Worm (Caenorhabditis elegans) whole organism, young adult: Measurements from ENCODE around the gene srbc-63.
A peak's percentile ranks its signal among the peaks of the same experiment; 100 is the strongest.

Experiments used
- B0261.1 ChIP-seq: sonication (generic microtip); optimal IDR thresholded peaks from 2 replicates; lab custom pipeline; 2016; ENCODE audit warnings: mild to moderate bottlenecking, missing genetic modification characterization, moderate library complexity, missing compliant biosample characterization
- B0336.3 ChIP-seq: fragments of 200-800 bp; sonication (Bioruptor generic); IDR thresholded peaks from 2 replicates; pipeline ENCODE4 v1.3.6; 2022; ENCODE audit warnings: missing genetic modification characterization, missing compliant biosample characterization
- C06A6.2 ChIP-seq: fragments of 200-800 bp; sonication (Bioruptor generic); conservative IDR thresholded peaks from 2 replicates; pipeline ENCODE4 v1.3.6; 2022; ENCODE audit warnings: missing genetic modification characterization, missing compliant biosample characterization
- D2030.7 ChIP-seq: fragments of 200-800 bp; sonication (Bioruptor generic); IDR thresholded peaks from 2 replicates; pipeline ENCODE4 v1.3.6; 2022; ENCODE audit warnings: missing genetic modification reagents, missing genetic modification characterization, missing compliant biosample characterization
- F23B12.7 ChIP-seq: sonication (generic microtip); optimal IDR thresholded peaks from 2 replicates; lab custom pipeline; 2017; ENCODE audit warnings: missing genetic modification characterization, mild to moderate bottlenecking, missing compliant biosample characterization, antibody characterized with exemption, moderate library complexity; ENCODE audit not compliant: insufficient read depth
- F33H1.4 ChIP-seq: fragments of 200-800 bp; sonication (Bioruptor generic); IDR thresholded peaks from 2 replicates; pipeline ENCODE4 v1.3.6; 2022; ENCODE audit warnings: missing genetic modification reagents, missing genetic modification characterization, missing compliant biosample characterization
- F37B4.10 ChIP-seq: fragments of 200-800 bp; sonication (Bioruptor generic); IDR thresholded peaks from 2 replicates; pipeline ENCODE4 v1.3.6; 2022; ENCODE audit warnings: missing genetic modification characterization, missing compliant biosample characterization
- F52B5.7 ChIP-seq: sonication (generic microtip); optimal IDR thresholded peaks from 2 replicates; lab custom pipeline; 2016; ENCODE audit warnings: mild to moderate bottlenecking, missing genetic modification characterization, missing compliant biosample characterization
- F57A8.1 ChIP-seq: fragments of 200-800 bp; sonication (Bioruptor generic); optimal IDR thresholded peaks from 2 replicates; lab custom pipeline; 2018; ENCODE audit warnings: mild to moderate bottlenecking, missing genetic modification characterization, moderate library complexity, missing compliant biosample characterization
- Y56A3A.18 ChIP-seq: fragments of 200-800 bp; sonication (Bioruptor generic); IDR thresholded peaks from 2 replicates; pipeline ENCODE4 v1.3.6; 2022; ENCODE audit warnings: missing genetic modification reagents, missing genetic modification characterization, missing compliant biosample characterization
- ZK185.1 ChIP-seq: sonication (generic microtip); optimal IDR thresholded peaks from 2 replicates; lab custom pipeline; 2016; ENCODE audit warnings: mild to moderate bottlenecking, missing genetic modification characterization, missing compliant biosample characterization; ENCODE audit not compliant: poor library complexity, severe bottlenecking
- akir-1 ChIP-seq: fragments of 200-800 bp; sonication (Bioruptor generic); optimal IDR thresholded peaks from 2 replicates; lab custom pipeline; 2018; ENCODE audit warnings: mild to moderate bottlenecking, missing genetic modification characterization, moderate library complexity, missing compliant biosample characterization
- ama-1 ChIP-seq, 3 experiments: fragments of 150-350 bp in 1 of 3; sonication (generic microtip) in 2 of 3; optimal IDR thresholded peaks; 2 replicates each; lab custom pipeline; 2014 to 2018; ENCODE audit warnings: missing biosample characterization in 2 of 3, missing genetic modification characterization in 2 of 3, missing genetic modification reagents in 2 of 3
- aptf-2 ChIP-seq: fragments of 200-800 bp; sonication (Bioruptor generic); conservative IDR thresholded peaks from 2 replicates; pipeline ENCODE4 v1.3.6; 2022; ENCODE audit warnings: missing genetic modification reagents, missing genetic modification characterization, missing compliant biosample characterization
- attf-3 ChIP-seq: fragments of 200-800 bp; sonication (Bioruptor generic); conservative IDR thresholded peaks from 2 replicates; pipeline ENCODE4 v1.3.6; 2022; ENCODE audit warnings: missing genetic modification reagents, missing genetic modification characterization, missing compliant biosample characterization
- attf-5 ChIP-seq: fragments of 200-800 bp; sonication (Bioruptor generic); optimal IDR thresholded peaks from 2 replicates; lab custom pipeline; 2018; ENCODE audit warnings: mild to moderate bottlenecking, missing genetic modification characterization, missing compliant biosample characterization
- bed-1 ChIP-seq: fragments of 200-800 bp; sonication (Bioruptor generic); IDR thresholded peaks from 2 replicates; pipeline ENCODE4 v1.3.6; 2022; ENCODE audit warnings: missing genetic modification reagents, missing genetic modification characterization, missing compliant biosample characterization
- ceh-40 ChIP-seq: fragments of 200-800 bp; sonication (Bioruptor generic); IDR thresholded peaks from 2 replicates; pipeline ENCODE4 v1.3.6; 2022; ENCODE audit warnings: missing genetic modification characterization, missing compliant biosample characterization
- ceh-91 ChIP-seq: fragments of 200-800 bp; sonication (Bioruptor generic); IDR thresholded peaks from 2 replicates; pipeline ENCODE4 v1.3.6; 2022; ENCODE audit warnings: missing genetic modification reagents, missing genetic modification characterization, missing compliant biosample characterization
- dox-1 ChIP-seq: fragments of 200-800 bp; sonication (Bioruptor generic); IDR thresholded peaks from 2 replicates; pipeline ENCODE4 v1.3.6; 2022; ENCODE audit warnings: missing genetic modification reagents, missing genetic modification characterization, missing compliant biosample characterization
- dpl-1 ChIP-seq: fragments of 150-350 bp; optimal IDR thresholded peaks from 2 replicates; lab custom pipeline; 2014; ENCODE audit warnings: missing biosample characterization, missing genetic modification reagents, missing genetic modification characterization
- egl-44 ChIP-seq: fragments of 200-800 bp; sonication (Bioruptor generic); IDR thresholded peaks from 2 replicates; pipeline ENCODE4 v1.3.6; 2022; ENCODE audit warnings: missing genetic modification reagents, missing genetic modification characterization, missing compliant biosample characterization
- gei-17 ChIP-seq: fragments of 200-800 bp; sonication (Bioruptor generic); optimal IDR thresholded peaks from 2 replicates; lab custom pipeline; 2018; ENCODE audit warnings: mild to moderate bottlenecking, missing genetic modification characterization, missing compliant biosample characterization
- hrde-1 ChIP-seq: sonication (generic microtip); optimal IDR thresholded peaks from 2 replicates; lab custom pipeline; 2016; ENCODE audit warnings: missing genetic modification characterization, mild to moderate bottlenecking, missing compliant biosample characterization, moderate library complexity, missing genotype, missing genetic modification reagents, borderline replicate concordance
- hsf-1 ChIP-seq: fragments of 200-800 bp; sonication (Bioruptor generic); IDR thresholded peaks from 2 replicates; pipeline ENCODE4 v1.3.6; 2022; ENCODE audit warnings: missing genetic modification reagents, missing genetic modification characterization, missing compliant biosample characterization
- lag-1 ChIP-seq: fragments of 200-800 bp; sonication (Bioruptor generic); IDR thresholded peaks from 2 replicates; pipeline ENCODE4 v1.3.6; 2022; ENCODE audit warnings: missing genetic modification reagents, missing genetic modification characterization, missing compliant biosample characterization
- let-526 ChIP-seq: fragments of 200-800 bp; sonication (Bioruptor generic); IDR thresholded peaks from 2 replicates; pipeline ENCODE4 v1.3.6; 2022; ENCODE audit warnings: missing genetic modification reagents, missing genetic modification characterization, missing compliant biosample characterization
- let-607 ChIP-seq, 2 experiments: fragments of 200-800 bp in 1 of 2; sonication (Bioruptor generic) in 1 of 2; sonication (generic microtip) in 1 of 2; optimal IDR thresholded peaks; 2 replicates each; lab custom pipeline; 2016 to 2018; ENCODE audit warnings: mild to moderate bottlenecking in 2 of 2, missing compliant biosample characterization in 2 of 2, missing genetic modification characterization in 2 of 2, moderate library complexity in 2 of 2, missing genotype in 1 of 2
- lin-35 ChIP-seq, 3 experiments: fragments of 150-350 bp in 2 of 3; sonication (generic microtip) in 1 of 3; optimal IDR thresholded peaks; 2 replicates each; lab custom pipeline; 2014 to 2018; ENCODE audit warnings: missing biosample characterization in 3 of 3, missing genetic modification characterization in 3 of 3, missing genetic modification reagents in 3 of 3
- lin-40 ChIP-seq: sonication (generic microtip); optimal IDR thresholded peaks from 2 replicates; lab custom pipeline; 2016; ENCODE audit warnings: missing genetic modification characterization, mild to moderate bottlenecking, missing compliant biosample characterization, missing genotype, missing genetic modification reagents
- lir-1 ChIP-seq: fragments of 200-800 bp; sonication (Bioruptor generic); conservative IDR thresholded peaks from 2 replicates; pipeline ENCODE4 v1.3.6; 2022; ENCODE audit warnings: missing genetic modification reagents, missing genetic modification characterization, missing compliant biosample characterization
- mes-4 ChIP-seq: sonication (generic microtip); optimal IDR thresholded peaks from 2 replicates; lab custom pipeline; 2016; ENCODE audit warnings: missing genotype, missing genetic modification characterization, missing compliant biosample characterization
- nhr-90 ChIP-seq: sonication (generic microtip); optimal IDR thresholded peaks from 2 replicates; lab custom pipeline; 2016; ENCODE audit warnings: missing genotype, mild to moderate bottlenecking, missing genetic modification characterization, missing compliant biosample characterization
- pbrm-1 ChIP-seq: fragments of 200-800 bp; sonication (Bioruptor generic); IDR thresholded peaks from 2 replicates; pipeline ENCODE4 v1.3.6; 2022; ENCODE audit warnings: missing genetic modification reagents, missing genetic modification characterization, missing compliant biosample characterization
- rcor-1 ChIP-seq: fragments of 200-800 bp; sonication (Bioruptor generic); IDR thresholded peaks from 2 replicates; pipeline ENCODE4 v1.3.6; 2022; ENCODE audit warnings: missing genetic modification reagents, missing genetic modification characterization, missing compliant biosample characterization
- sdz-38 ChIP-seq: sonication (generic microtip); optimal IDR thresholded peaks from 2 replicates; lab custom pipeline; 2016; ENCODE audit warnings: missing genotype, missing genetic modification characterization, missing compliant biosample characterization
- snpc-4 ChIP-seq, 5 experiments: fragments of 150-350 bp in 1 of 5; sonication (generic microtip) in 4 of 5; optimal IDR thresholded peaks; 2 replicates each; lab custom pipeline; 2014 to 2018; ENCODE audit warnings: missing genetic modification characterization in 5 of 5, missing biosample characterization in 3 of 5, antibody characterized with exemption in 2 of 5, mild to moderate bottlenecking in 2 of 5, missing compliant biosample characterization in 2 of 5, missing genotype in 2 of 5, moderate library complexity in 2 of 5, missing genetic modification reagents in 1 of 5
- somi-1 ChIP-seq: fragments of 200-800 bp; sonication (Bioruptor generic); optimal IDR thresholded peaks from 2 replicates; lab custom pipeline; 2018; ENCODE audit warnings: mild to moderate bottlenecking, missing genetic modification characterization, missing compliant biosample characterization
- tbx-9 ChIP-seq: sonication (generic microtip); optimal IDR thresholded peaks from 2 replicates; lab custom pipeline; 2016; ENCODE audit warnings: borderline replicate concordance, missing genetic modification characterization, inconsistent platforms, missing compliant biosample characterization
- unc-62 ChIP-seq: fragments of 150-350 bp; optimal IDR thresholded peaks from 2 replicates; lab custom pipeline; 2014; ENCODE audit warnings: missing biosample characterization, missing genetic modification reagents, missing genetic modification characterization
- zfh-2 ChIP-seq: fragments of 200-800 bp; sonication (Bioruptor generic); conservative IDR thresholded peaks from 2 replicates; pipeline ENCODE4 v1.3.6; 2022; ENCODE audit warnings: missing genetic modification reagents, missing genetic modification characterization, missing compliant biosample characterization
- zim-3 ChIP-seq: sonication (generic microtip); optimal IDR thresholded peaks from 2 replicates; lab custom pipeline; 2017; ENCODE audit warnings: mild to moderate bottlenecking, missing genetic modification characterization, moderate library complexity, missing compliant biosample characterization
- ztf-18 ChIP-seq: sonication (generic microtip); optimal IDR thresholded peaks from 2 replicates; lab custom pipeline; 2016; ENCODE audit warnings: missing genotype, mild to moderate bottlenecking, missing genetic modification characterization, missing compliant biosample characterization
- ztf-22 ChIP-seq: fragments of 200-800 bp; sonication (Bioruptor generic); optimal IDR thresholded peaks from 2 replicates; lab custom pipeline; 2018; ENCODE audit warnings: mild to moderate bottlenecking, missing genetic modification characterization, moderate library complexity, missing compliant biosample characterization
- ztf-28 ChIP-seq: fragments of 200-800 bp; sonication (Bioruptor generic); IDR thresholded peaks from 2 replicates; pipeline ENCODE4 v1.3.6; 2022; ENCODE audit warnings: missing genetic modification reagents, missing genetic modification characterization, missing compliant biosample characterization
- ztf-3 ChIP-seq: fragments of 200-800 bp; sonication (Bioruptor generic); optimal IDR thresholded peaks from 2 replicates; lab custom pipeline; 2018; ENCODE audit warnings: mild to moderate bottlenecking, missing genetic modification characterization, missing compliant biosample characterization
- ztf-6 ChIP-seq: fragments of 200-800 bp; sonication (Bioruptor generic); IDR thresholded peaks from 2 replicates; pipeline ENCODE4 v1.3.6; 2022; ENCODE audit warnings: missing genetic modification reagents, missing genetic modification characterization, missing compliant biosample characterization

The srbc-63 gene

DNA sequence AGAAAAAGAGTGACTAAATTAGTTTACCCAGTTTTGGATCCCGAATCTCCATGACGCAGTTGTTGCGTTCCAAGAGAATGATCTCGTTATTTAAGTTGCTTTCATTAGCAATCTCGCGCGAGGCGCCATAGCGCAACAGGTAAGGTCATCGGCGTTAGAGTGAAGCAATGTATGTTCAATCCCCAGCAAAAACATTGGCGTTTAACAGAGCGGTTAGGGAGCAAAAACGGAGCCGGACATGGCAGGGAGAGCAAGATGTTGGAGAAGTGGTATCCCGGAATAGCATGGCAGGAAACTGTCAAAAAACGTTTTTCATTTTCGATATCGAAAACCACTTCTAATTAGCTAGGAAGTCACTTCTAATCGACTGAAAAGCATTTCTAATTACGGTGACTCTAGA, 41.8 kb upstream of the srbc-63 start (continued):
- TF ChIP-seq attf-3 (no peak), hsf-1 (GFP tag; lab: Robert Waterston, UW) (0 out of 2 replicates have a peak, but pooled peaks have one; percentile 51), lag-1 (GFP tag; lab: Robert Waterston, UW) (0 out of 2 replicates have a peak, but pooled peaks have one; percentile 30), ama-1 (optimal IDR thresholded peaks at IDR 0.05; lab: Kevin White, UChicago) (no peak), ama-1 (GFP tag; optimal IDR thresholded peaks at IDR 0.05; lab: Kevin White, UChicago) (no peak), sdz-38 (tag; lab: Kevin White, UChicago) (no peak), Y56A3A.18 (GFP tag; lab: Robert Waterston, UW) (peak; percentile 69; the same call in 1 of the 2 replicates), dpl-1 (no peak), let-607 (tag; optimal IDR thresholded peaks at IDR 0.05; lab: Kevin White, UChicago) (no peak), ceh-91 (GFP tag; lab: Robert Waterston, UW) (no peak), ztf-22 (GFP tag; lab: Kevin White, UChicago) (no peak), tbx-9 (tag; lab: Kevin White, UChicago) (no peak), F52B5.7 (tag; lab: Kevin White, UChicago) (peak; percentile 21), ztf-3 (GFP tag; lab: Kevin White, UChicago) (no peak), ceh-40 (no peak), egl-44 (GFP tag; lab: Robert Waterston, UW) (peak; percentile 67; the same call in 1 of the 2 replicates), hrde-1 (tag; lab: Kevin White, UChicago) (no peak), rcor-1 (GFP tag; lab: Robert Waterston, UW) (peak; percentile 55; the same call in 1 of the 2 replicates), attf-5 (peak; percentile 22), F57A8.1 (no peak), bed-1 (GFP tag; lab: Robert Waterston, UW) (no peak), F23B12.7 (tag; lab: Kevin White, UChicago) (no peak), gei-17 (GFP tag; lab: Kevin White, UChicago) (no peak), snpc-4 (GFP tag; optimal IDR thresholded peaks at IDR 0.05; lab: Kevin White, UChicago) (no peak), snpc-4 (tag; optimal IDR thresholded peaks at IDR 0.05; lab: Kevin White, UChicago) (no peak), mes-4 (tag; lab: Kevin White, UChicago) (peak; percentile 47), zim-3 (tag; lab: Kevin White, UChicago) (no peak), ztf-18 (tag; lab: Kevin White, UChicago) (peak; percentile 31), unc-62 (GFP tag; lab: Kevin White, UChicago) (no peak), let-526 (GFP tag; lab: Robert Waterston, UW) (no peak), F37B4.10 (no peak), ztf-28 (peak; percentile 44; the same call in 1 of the 2 replicates), B0336.3 (GFP tag; lab: Robert Waterston, UW) (no peak), lin-40 (tag; lab: Kevin White, UChicago) (no peak), pbrm-1 (no peak), D2030.7 (GFP tag; lab: Robert Waterston, UW) (peak; percentile 80), zfh-2 (GFP tag; lab: Robert Waterston, UW) (no peak), nhr-90 (tag; lab: Kevin White, UChicago) (peak; percentile 23), ZK185.1 (tag; lab: Kevin White, UChicago) (peak; percentile 43), B0261.1 (tag; lab: Kevin White, UChicago) (peak; percentile 67), ztf-6 (GFP tag; lab: Robert Waterston, UW) (no peak), akir-1 (GFP tag; lab: Kevin White, UChicago) (no peak), aptf-2 (GFP tag; lab: Robert Waterston, UW) (no peak), F33H1.4 (peak; percentile 30; the same call in 1 of the 2 replicates), lin-35 (GFP tag; optimal IDR thresholded peaks at IDR 0.05; lab: Kevin White, UChicago) (no peak), dox-1 (peak; percentile 43; the same call in 1 of the 2 replicates), lir-1 (no peak), somi-1 (peak; percentile 2), C06A6.2 (GFP tag; lab: Robert Waterston, UW) (no peak)
